Fruit fly (Drosophila melanogaster) whole organism, adult: ENCODE measurements around the gene bdl.
A peak's percentile ranks its signal among the peaks of the same experiment; 100 is the strongest.

ENCODE experiments used
- CG11617 ChIP-seq: fragments of 200-800 bp; sonication (Bioruptor generic); optimal IDR thresholded peaks from 2 replicates; lab custom pipeline; 2017; ENCODE audit warnings: mild to moderate bottlenecking, missing biosample characterization, missing genetic modification reagents, missing genetic modification characterization
- CG12768 ChIP-seq: fragments of 200-800 bp; sonication (Bioruptor generic); optimal IDR thresholded peaks from 2 replicates; lab custom pipeline; 2017; ENCODE audit warnings: missing biosample characterization, missing genetic modification characterization, mild to moderate bottlenecking, moderate library complexity, missing genetic modification reagents
- CG14711 ChIP-seq: fragments of 200-800 bp; sonication (Bioruptor generic); optimal IDR thresholded peaks from 2 replicates; lab custom pipeline; 2018; ENCODE audit warnings: missing biosample characterization, mild to moderate bottlenecking, missing genetic modification characterization, moderate library complexity
- CG1620 ChIP-seq: fragments of 200-800 bp; sonication (Bioruptor generic); optimal IDR thresholded peaks from 2 replicates; lab custom pipeline; 2016; ENCODE audit warnings: missing biosample characterization, missing genetic modification characterization
- CG33017 ChIP-seq: fragments of 200-800 bp; sonication (Bioruptor generic); optimal IDR thresholded peaks from 2 replicates; lab custom pipeline; 2018; ENCODE audit warnings: missing biosample characterization, mild to moderate bottlenecking, missing genetic modification characterization, moderate library complexity
- CG5204 ChIP-seq: fragments of 200-800 bp; sonication (Bioruptor generic); optimal IDR thresholded peaks from 2 replicates; lab custom pipeline; 2016; ENCODE audit warnings: missing biosample characterization, missing genetic modification characterization
- CG7045 ChIP-seq: fragments of 200-800 bp; sonication (Bioruptor generic); optimal IDR thresholded peaks from 2 replicates; lab custom pipeline; 2017; ENCODE audit warnings: missing biosample characterization, mild to moderate bottlenecking, missing genetic modification characterization
- CG7101 ChIP-seq: fragments of 200-800 bp; sonication (Bioruptor generic); optimal IDR thresholded peaks from 2 replicates; lab custom pipeline; 2018; ENCODE audit warnings: missing biosample characterization, mild to moderate bottlenecking, missing genetic modification characterization, moderate library complexity
- Clk ChIP-seq: fragments of 200-800 bp; sonication (Bioruptor generic); optimal IDR thresholded peaks from 2 replicates; lab custom pipeline; 2017; ENCODE audit warnings: missing biosample characterization, missing genetic modification characterization
- Crg-1 ChIP-seq: fragments of 200-800 bp; sonication (Bioruptor generic); optimal IDR thresholded peaks from 2 replicates; lab custom pipeline; 2016; ENCODE audit warnings: missing biosample characterization, missing genetic modification characterization
- Hr96 ChIP-seq: fragments of 200-800 bp; sonication (Bioruptor generic); optimal IDR thresholded peaks from 2 replicates; lab custom pipeline; 2016; ENCODE audit warnings: missing biosample characterization, missing genetic modification characterization
- Mnt ChIP-seq: fragments of 200-800 bp; sonication (Bioruptor generic); optimal IDR thresholded peaks from 2 replicates; lab custom pipeline; 2016; ENCODE audit warnings: missing biosample characterization, mild to moderate bottlenecking, missing genetic modification characterization
- bab1 ChIP-seq: fragments of 200-800 bp; sonication (Bioruptor generic); optimal IDR thresholded peaks from 3 replicates; lab custom pipeline; 2019; ENCODE audit warnings: missing biosample characterization, mild to moderate bottlenecking, missing genetic modification characterization, moderate library complexity
- cic ChIP-seq: fragments of 200-800 bp; sonication (Bioruptor generic); optimal IDR thresholded peaks from 2 replicates; lab custom pipeline; 2017; ENCODE audit warnings: missing biosample characterization, mild to moderate bottlenecking, missing genetic modification characterization, moderate library complexity
- cnc ChIP-seq, 2 experiments: fragments of >200 bp; optimal IDR thresholded peaks; 2 replicates each; lab custom pipeline; 2017
- kay ChIP-seq: fragments of 200-800 bp; sonication (Bioruptor generic); peaks from one replicate; lab custom pipeline; 2016; ENCODE audit warnings: missing biosample characterization, missing genetic modification characterization, borderline replicate concordance
- ovo ChIP-seq: fragments of 200-800 bp; sonication (Bioruptor generic); optimal IDR thresholded peaks from 2 replicates; lab custom pipeline; 2016; ENCODE audit warnings: missing biosample characterization, missing genetic modification characterization
- pad ChIP-seq: fragments of 200-800 bp; sonication (Bioruptor generic); optimal IDR thresholded peaks from 3 replicates; lab custom pipeline; 2017; ENCODE audit warnings: missing biosample characterization, missing genetic modification characterization, mild to moderate bottlenecking, moderate library complexity, missing genetic modification reagents
- tj ChIP-seq: fragments of 200-800 bp; sonication (Bioruptor generic); optimal IDR thresholded peaks from 3 replicates; lab custom pipeline; 2017; ENCODE audit warnings: missing biosample characterization, mild to moderate bottlenecking, missing genetic modification characterization, moderate library complexity
- toe ChIP-seq: fragments of 200-800 bp; sonication (Bioruptor generic); optimal IDR thresholded peaks from 2 replicates; lab custom pipeline; 2016; ENCODE audit warnings: missing biosample characterization, missing genetic modification characterization

The bdl gene

dm6 chr2L:4365792-4366326 is 41.5 kb downstream of the bdl start:
- TF ChIP-seq toe (GFP tag; lab: Kevin White, UChicago) = no peak
- no peak for TF ChIP-seq cnc (optimal IDR thresholded peaks at IDR 0.05; lab: Kevin White, UChicago)
- TF ChIP-seq kay (GFP tag; lab: Kevin White, UChicago) = no peak
- TF ChIP-seq CG1620 (GFP tag; lab: Kevin White, UChicago) = no peak
- TF ChIP-seq CG7045 (GFP tag; lab: Kevin White, UChicago) = no peak
- TF ChIP-seq ovo = no peak
- no peak for TF ChIP-seq CG5204 (GFP tag; lab: Kevin White, UChicago)
- no peak for TF ChIP-seq CG14711
- TF ChIP-seq bab1 (GFP tag; lab: Kevin White, UChicago) = no peak
- TF ChIP-seq tj (GFP tag; lab: Kevin White, UChicago) = no peak
- TF ChIP-seq pad (GFP tag; lab: Kevin White, UChicago) = no peak
- no peak for TF ChIP-seq Hr96 (GFP tag; lab: Kevin White, UChicago)
- no peak for TF ChIP-seq CG33017
- no peak for TF ChIP-seq Mnt (GFP tag; lab: Kevin White, UChicago)
- TF ChIP-seq CG7101 (tag; lab: Kevin White, UChicago) = no peak
- no peak for TF ChIP-seq Crg-1
- TF ChIP-seq cic (GFP tag; lab: Kevin White, UChicago) = no peak

DNA sequence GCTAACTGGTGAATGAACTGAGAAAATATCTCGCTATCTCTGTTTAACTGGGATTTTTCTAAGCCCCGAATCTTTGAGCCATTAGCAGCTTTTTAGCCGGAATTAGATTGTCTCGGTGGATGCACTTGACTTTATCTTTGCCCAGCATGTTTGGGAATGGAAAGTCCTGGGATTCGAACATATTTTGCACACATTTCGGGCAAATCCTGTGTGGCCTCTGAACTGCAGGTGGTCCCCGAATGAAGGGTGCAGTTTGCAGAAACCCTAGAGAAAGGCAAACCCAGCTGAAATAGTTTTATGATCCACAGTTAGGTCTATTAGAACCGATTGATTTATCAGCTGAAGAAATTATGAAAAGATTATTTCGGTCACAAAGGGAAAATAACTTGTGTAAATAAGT is 42.3 kb downstream of the bdl start:
- TF ChIP-seq toe (GFP tag; lab: Kevin White, UChicago) (no peak), Mnt (GFP tag; lab: Kevin White, UChicago) (no peak), CG7101 (tag; lab: Kevin White, UChicago) (no peak), CG5204 (GFP tag; lab: Kevin White, UChicago) (no peak), CG7045 (GFP tag; lab: Kevin White, UChicago) (no peak), CG33017 (no peak), Crg-1 (no peak)

DNA sequence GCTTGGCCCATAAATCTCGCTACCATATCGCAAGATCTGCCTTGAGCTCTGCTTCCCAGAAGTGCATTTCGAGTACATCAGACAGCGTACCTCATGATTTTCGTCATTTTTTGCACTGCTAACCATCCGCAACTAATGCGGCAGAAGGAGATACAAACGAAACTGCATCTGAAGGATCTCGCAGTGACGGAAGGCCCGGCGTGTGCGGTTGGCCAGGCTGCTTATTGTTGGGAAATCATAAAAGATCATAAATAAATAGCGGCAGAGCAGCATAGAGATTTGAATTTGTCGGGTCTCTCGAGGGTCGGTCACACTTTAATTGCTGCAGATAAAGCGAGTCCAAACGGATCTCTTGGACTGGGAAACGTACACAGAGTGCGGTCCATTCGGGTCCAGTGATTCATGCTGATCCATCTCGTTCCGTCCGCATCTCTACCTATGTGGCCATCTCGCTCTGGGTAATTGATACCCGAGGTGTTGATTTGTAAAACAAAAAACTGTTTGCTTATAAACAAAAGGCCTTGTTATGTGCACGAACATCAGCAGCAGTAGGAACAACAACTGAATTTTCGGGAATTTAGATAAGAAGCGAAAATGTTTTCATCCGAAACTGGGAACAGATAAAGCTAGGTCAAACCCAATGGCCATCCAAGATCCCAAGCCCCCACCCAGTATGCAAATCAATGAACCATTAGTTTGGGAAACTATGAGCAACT is 44.4 kb downstream of the bdl start:
- TF ChIP-seq Crg-1 (no peak), CG7101 (tag; lab: Kevin White, UChicago) (no peak), tj (GFP tag; lab: Kevin White, UChicago) (no peak), bab1 (GFP tag; lab: Kevin White, UChicago) (no peak), cic (GFP tag; lab: Kevin White, UChicago) (no peak)

dm6 chr2L:4370007-4370521 is 45.7 kb downstream of the bdl start:
- TF ChIP-seq Mnt (GFP tag; lab: Kevin White, UChicago) = no peak
- no peak for TF ChIP-seq cic (GFP tag; lab: Kevin White, UChicago)
- TF ChIP-seq Clk (GFP tag; lab: Kevin White, UChicago) = no peak
- no peak for TF ChIP-seq cnc (optimal IDR thresholded peaks at IDR 0.05; lab: Kevin White, UChicago)
- TF ChIP-seq CG33017 = no peak
- TF ChIP-seq Crg-1 = no peak

DNA sequence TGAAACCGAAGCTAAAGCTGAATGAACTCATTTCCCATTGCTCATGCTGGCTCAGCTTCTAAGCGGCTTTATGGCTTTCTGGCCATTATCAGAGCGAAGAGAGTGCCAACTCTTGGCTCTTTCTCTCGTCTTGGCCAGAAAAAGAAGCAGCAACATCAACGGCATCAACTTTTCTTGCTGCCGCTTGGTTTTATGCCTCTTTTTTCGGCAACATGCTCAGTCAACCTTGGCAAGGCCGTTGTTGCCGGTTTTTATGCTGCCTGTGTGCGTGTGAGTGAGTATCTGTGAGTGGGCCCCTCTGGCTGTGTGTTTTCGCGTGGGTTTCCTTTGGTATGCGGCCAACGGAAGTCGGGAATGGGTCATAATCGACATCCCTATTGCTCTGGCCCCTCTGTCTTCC is 46.2 kb downstream of the bdl start:
- no peak for TF ChIP-seq bab1 (GFP tag; lab: Kevin White, UChicago)
- no peak for TF ChIP-seq CG5204 (GFP tag; lab: Kevin White, UChicago)
- no peak for TF ChIP-seq pad (GFP tag; lab: Kevin White, UChicago)
- TF ChIP-seq Hr96 (GFP tag; lab: Kevin White, UChicago) = no peak
- TF ChIP-seq tj (GFP tag; lab: Kevin White, UChicago) = no peak
- TF ChIP-seq kay (GFP tag; lab: Kevin White, UChicago) = no peak
- TF ChIP-seq CG33017 = no peak
- no peak for TF ChIP-seq ovo
- TF ChIP-seq CG7045 (GFP tag; lab: Kevin White, UChicago) = no peak
- no peak for TF ChIP-seq Clk (GFP tag; lab: Kevin White, UChicago)

- TF ChIP-seq CG14711 (no peak), bab1 (GFP tag; lab: Kevin White, UChicago) (peak; percentile 33), tj (GFP tag; lab: Kevin White, UChicago) (peak; percentile 55), pad (GFP tag; lab: Kevin White, UChicago) (peak; percentile 93)
Measured at dm6 chr2L:4371516-4372136, 47.3 kb downstream of the bdl start.

dm6 chr2L:4372802-4373570 is 48.6 kb downstream of the bdl start:
- TF ChIP-seq CG14711 (no peak), CG1620 (GFP tag; lab: Kevin White, UChicago) (no peak), CG12768 (no peak), bab1 (GFP tag; lab: Kevin White, UChicago) (no peak), toe (GFP tag; lab: Kevin White, UChicago) (no peak), CG11617 (GFP tag; lab: Kevin White, UChicago) (no peak), Mnt (GFP tag; lab: Kevin White, UChicago) (no peak), CG33017 (no peak), CG7045 (GFP tag; lab: Kevin White, UChicago) (no peak), pad (GFP tag; lab: Kevin White, UChicago) (no peak), kay (GFP tag; lab: Kevin White, UChicago) (no peak)
